Fruit fly (Drosophila melanogaster): Measurements from ENCODE around the gene alphaTub84B.

alphaTub84B gene

dm6 chr3R:7122172-7123072, 36.0 kb downstream of the alphaTub84B start (continued):
- TF ChIP-seq OdsH (GFP tag; optimal IDR thresholded peaks at IDR 0.05) (no peak), Hr38 (GFP tag; optimal IDR thresholded peaks at IDR 0.05) (no peak)

dm6 chr3R:7123073-7123572, 36.7 kb downstream of the alphaTub84B start:
- TF ChIP-seq Eip78C (GFP tag) (peak; percentile 12), fkh (GFP tag; optimal IDR thresholded peaks at IDR 0.05) (no peak), net (GFP tag; optimal IDR thresholded peaks at IDR 0.05) (no peak), OdsH (GFP tag; optimal IDR thresholded peaks at IDR 0.05) (no peak), CG6276 (GFP tag; optimal IDR thresholded peaks at IDR 0.05) (peak; percentile 13), Hr39 (GFP tag; optimal IDR thresholded peaks at IDR 0.05) (no peak)

dm6 chr3R:7123699-7124098, 37.3 kb downstream of the alphaTub84B start:
- TF ChIP-seq eg (GFP tag; IDR thresholded peaks at IDR 0.05): 0 out of 3 replicates have a peak, but pooled peaks have one; percentile 27
- no peak for TF ChIP-seq Sox14 (GFP tag; optimal IDR thresholded peaks at IDR 0.05)
- TF ChIP-seq dac (GFP tag; optimal IDR thresholded peaks at IDR 0.05): no peak
- peak; percentile 4 for TF ChIP-seq dsx (GFP tag; optimal IDR thresholded peaks at IDR 0.05; ENCODE audit: poor library complexity, severe bottlenecking)
- no peak for TF ChIP-seq CG1621 (tag; optimal IDR thresholded peaks at IDR 0.05)
- peak; percentile 84 for TF ChIP-seq fkh (GFP tag; optimal IDR thresholded peaks at IDR 0.05)

DNA sequence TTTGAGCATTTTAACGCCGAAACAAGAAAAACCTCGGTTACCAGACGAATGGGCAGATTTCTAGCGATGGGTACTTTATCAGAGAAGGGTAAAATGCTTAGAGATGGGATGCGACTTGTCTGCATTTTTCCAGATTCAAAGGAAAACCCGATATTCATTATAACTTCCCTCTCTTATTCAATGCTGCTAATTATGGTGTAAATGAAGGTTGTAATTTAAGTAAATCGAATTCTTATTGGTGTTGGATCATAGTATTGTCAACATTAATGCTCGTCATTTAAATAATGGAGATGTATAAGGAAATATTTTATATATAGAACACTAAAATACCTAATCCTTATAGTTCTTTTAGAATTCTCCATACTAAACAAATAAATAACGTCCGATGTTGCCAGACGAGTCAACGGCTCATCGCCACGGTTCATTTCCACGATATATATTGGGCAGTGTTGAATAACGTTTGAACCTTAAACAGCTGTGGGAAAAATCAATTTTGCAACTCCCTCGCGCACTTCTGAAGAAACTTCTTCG, 37.8 kb downstream of the alphaTub84B start, which contains the start of the genes Alh and CG10098:
Gene Alh, minus strand, starts transcription at position 77 of the 531 bp plus-strand sequence.
Gene CG10098, plus strand, starts transcription at position 440 of the 531 bp plus-strand sequence.
- TF ChIP-seq CG1621 (tag; optimal IDR thresholded peaks at IDR 0.05) (peak; percentile 31), Sox102F (GFP tag; optimal IDR thresholded peaks at IDR 0.05) (peak; percentile 75), OdsH (GFP tag; optimal IDR thresholded peaks at IDR 0.05) (peak; percentile 85), Eip75B (GFP tag; optimal IDR thresholded peaks at IDR 0.05) (peak; percentile 76), Ets21C (GFP tag; optimal IDR thresholded peaks at IDR 0.05) (peak; percentile 86), dsx (GFP tag; optimal IDR thresholded peaks at IDR 0.05; ENCODE audit: poor library complexity, severe bottlenecking) (peak; percentile 5), CG11902 (GFP tag; optimal IDR thresholded peaks at IDR 0.05) (peak; percentile 85), ss (GFP tag; optimal IDR thresholded peaks at IDR 0.05) (peak in 1 of 2 experiments; percentile 48), svp (GFP tag) (peak; percentile 96), CG10631 (GFP tag; optimal IDR thresholded peaks at IDR 0.05) (peak; percentile 92), eg (GFP tag; IDR thresholded peaks at IDR 0.05) (peak; percentile 81), topi (GFP tag; optimal IDR thresholded peaks at IDR 0.05) (peak; percentile 82), CG10669 (GFP tag; optimal IDR thresholded peaks at IDR 0.05) (peak; percentile 55), cyc (GFP tag; optimal IDR thresholded peaks at IDR 0.05) (peak; percentile 91), fd59A (GFP tag; optimal IDR thresholded peaks at IDR 0.05) (peak; percentile 61), CG16779 (tag; optimal IDR thresholded peaks at IDR 0.05) (no peak), CG8319 (GFP tag; optimal IDR thresholded peaks at IDR 0.05) (peak; percentile 62), Hr38 (GFP tag; optimal IDR thresholded peaks at IDR 0.05) (peak; percentile 41), fd85E (GFP tag; optimal IDR thresholded peaks at IDR 0.05) (no peak), CG11294 (GFP tag; IDR thresholded peaks at IDR 0.05) (peak; percentile 56; the same call in 1 of the 2 replicates), Sox14 (GFP tag; optimal IDR thresholded peaks at IDR 0.05) (peak; percentile 82), CG4318 (GFP tag; optimal IDR thresholded peaks at IDR 0.05) (peak; percentile 72), CG15336 (GFP tag; IDR thresholded peaks at IDR 0.05) (peak; percentile 23; the same call in 1 of the 2 replicates), Hr39 (GFP tag; optimal IDR thresholded peaks at IDR 0.05) (peak; percentile 93), CG6163 (GFP tag; IDR thresholded peaks at IDR 0.05) (peak; percentile 79), CG3032 (tag; optimal IDR thresholded peaks at IDR 0.05) (peak; percentile 81), CG6808 (GFP tag; optimal IDR thresholded peaks at IDR 0.05) (peak; percentile 37), Gug (GFP tag; IDR thresholded peaks at IDR 0.05) (peak; percentile 55), pdm3 (GFP tag; optimal IDR thresholded peaks at IDR 0.05) (peak; percentile 91), achi (GFP tag; optimal IDR thresholded peaks at IDR 0.05) (peak; percentile 82), CG31627 (GFP tag; optimal IDR thresholded peaks at IDR 0.05) (peak; percentile 93), Hr4 (GFP tag; optimal IDR thresholded peaks at IDR 0.05) (peak; percentile 84), CG9139 (GFP tag; optimal IDR thresholded peaks at IDR 0.05) (no peak), Sox15 (GFP tag; optimal IDR thresholded peaks at IDR 0.05) (peak; percentile 88), CG8632 (GFP tag; optimal IDR thresholded peaks at IDR 0.05) (peak; percentile 73), CG7368 (GFP tag; optimal IDR thresholded peaks at IDR 0.05) (peak; percentile 59)

Measured in whole organism, prepupa.